Worm (Caenorhabditis elegans) whole organism, L3 larva: ENCODE results near the gene cima-1.

Source experiments
- ama-1 ChIP-seq: fragments of 150-350 bp; optimal IDR thresholded peaks from 2 replicates; lab custom pipeline; 2018
- ceh-82 ChIP-seq: fragments of 150-350 bp; optimal IDR thresholded peaks from 2 replicates; lab custom pipeline; 2014; ENCODE audit warnings: missing biosample characterization, missing genetic modification characterization
- fkh-10 ChIP-seq: sonication (generic microtip); optimal IDR thresholded peaks from 2 replicates; lab custom pipeline; 2017; ENCODE audit warnings: missing biosample characterization, missing genetic modification reagents, missing genetic modification characterization
- fos-1 ChIP-seq: fragments of 150-350 bp; optimal IDR thresholded peaks from 2 replicates; lab custom pipeline; 2014; ENCODE audit warnings: missing biosample characterization, missing genetic modification characterization
- lin-15B ChIP-seq: fragments of 150-350 bp; optimal IDR thresholded peaks from 2 replicates; lab custom pipeline; 2014; ENCODE audit warnings: missing biosample characterization, missing genetic modification characterization
- lin-39 ChIP-seq: fragments of 150-350 bp; optimal IDR thresholded peaks from 2 replicates; lab custom pipeline; 2018; ENCODE audit warnings: missing biosample characterization, missing genetic modification reagents, missing genetic modification characterization
- nfya-1 ChIP-seq: sonication (generic microtip); optimal IDR thresholded peaks from 2 replicates; lab custom pipeline; 2017; ENCODE audit warnings: missing genetic modification characterization, mild to moderate bottlenecking, missing compliant biosample characterization, antibody characterized with exemption, moderate library complexity; ENCODE audit not compliant: insufficient read depth
- nhr-11 ChIP-seq: fragments of 150-350 bp; optimal IDR thresholded peaks from 2 replicates; lab custom pipeline; 2014; ENCODE audit warnings: missing biosample characterization, missing genetic modification characterization
- pqm-1 ChIP-seq: fragments of 150-350 bp; optimal IDR thresholded peaks from 2 replicates; lab custom pipeline; 2017; ENCODE audit warnings: missing biosample characterization, missing genetic modification characterization, inconsistent platforms
- zag-1 ChIP-seq: fragments of 150-350 bp; optimal IDR thresholded peaks from 2 replicates; lab custom pipeline; 2014; ENCODE audit warnings: missing biosample characterization, missing genetic modification characterization

- TF ChIP-seq fos-1 (tag; lab: Kevin White, UChicago) (no peak), pqm-1 (no peak), ama-1 (no peak), ceh-82 (tag; lab: Kevin White, UChicago) (no peak), zag-1 (no peak), lin-39 (tag; lab: Kevin White, UChicago) (no peak), nfya-1 (no peak), fkh-10 (GFP tag; lab: Kevin White, UChicago) (no peak), nhr-11 (tag; lab: Kevin White, UChicago) (no peak), lin-15B (tag; lab: Kevin White, UChicago) (no peak)
Measured at ce11 chrIV:7692451-7692850, 41.2 kb downstream of the cima-1 start.
